Worm (Caenorhabditis elegans) whole organism, L4 larva: ENCODE measurements around the gene C16A3.6.
A peak's percentile ranks its signal among the peaks of the same experiment; 100 is the strongest.

ENCODE experiments used
- D1046.2 ChIP-seq: fragments of 200-800 bp; sonication (Bioruptor generic); IDR thresholded peaks from 2 replicates; pipeline ENCODE4 v1.3.6; 2022; ENCODE audit warnings: missing genetic modification characterization, missing compliant biosample characterization
- F37D6.2 ChIP-seq: sonication (generic microtip); optimal IDR thresholded peaks from 2 replicates; lab custom pipeline; 2016; ENCODE audit warnings: mild to moderate bottlenecking, missing genetic modification characterization, missing compliant biosample characterization
- T20F7.1 ChIP-seq: fragments of 200-800 bp; sonication (Bioruptor generic); optimal IDR thresholded peaks from 2 replicates; lab custom pipeline; 2018; ENCODE audit warnings: mild to moderate bottlenecking, missing genetic modification characterization, missing compliant biosample characterization
- T26A8.4 ChIP-seq: fragments of 200-800 bp; sonication (Bioruptor generic); IDR thresholded peaks from 2 replicates; pipeline ENCODE4 v1.3.6; 2022; ENCODE audit warnings: missing genetic modification characterization, missing compliant biosample characterization
- Y48G9A.11 ChIP-seq: fragments of 200-800 bp; sonication (Bioruptor generic); IDR thresholded peaks from 2 replicates; pipeline ENCODE4 v1.3.6; 2022; ENCODE audit warnings: missing genetic modification reagents, missing genetic modification characterization, missing compliant biosample characterization
- Y5F2A.4 ChIP-seq: fragments of 200-800 bp; sonication (Bioruptor generic); optimal IDR thresholded peaks from 2 replicates; lab custom pipeline; 2018; ENCODE audit warnings: mild to moderate bottlenecking, missing genetic modification characterization, missing compliant biosample characterization
- Y75B8A.6 ChIP-seq: fragments of 200-800 bp; sonication (Bioruptor generic); IDR thresholded peaks from 2 replicates; pipeline ENCODE4 v1.3.6; 2022; ENCODE audit warnings: missing genetic modification reagents, missing genetic modification characterization, missing compliant biosample characterization
- ZK546.5 ChIP-seq, 2 experiments: sonication (generic microtip); optimal IDR thresholded peaks; 2 replicates each; lab custom pipeline; 2017; ENCODE audit warnings: missing biosample characterization in 2 of 2, missing genetic modification characterization in 2 of 2
- aha-1 ChIP-seq: fragments of 150-350 bp; peaks from one replicate; lab custom pipeline; 2014; ENCODE audit warnings: missing biosample characterization, missing genetic modification characterization
- aly-2 ChIP-seq: sonication (generic microtip); optimal IDR thresholded peaks from 2 replicates; lab custom pipeline; 2018; ENCODE audit warnings: missing biosample characterization, missing genetic modification characterization
- arid-1 ChIP-seq: fragments of 200-800 bp; sonication (Bioruptor generic); conservative IDR thresholded peaks from 2 replicates; pipeline ENCODE4 v1.3.6; 2022; ENCODE audit warnings: missing genetic modification reagents, missing genetic modification characterization, missing compliant biosample characterization
- ces-1 ChIP-seq: fragments of 150-350 bp; sonication (generic microtip); optimal IDR thresholded peaks from 4 replicates; lab custom pipeline; 2014; ENCODE audit warnings: missing biosample characterization, missing genetic modification reagents, missing genetic modification characterization
- ctbp-1 ChIP-seq: fragments of 200-800 bp; sonication (Bioruptor generic); IDR thresholded peaks from 2 replicates; pipeline ENCODE4 v1.3.6; 2022; ENCODE audit warnings: missing genetic modification reagents, missing genetic modification characterization, missing compliant biosample characterization
- daf-16 ChIP-seq, 3 experiments: sonication (generic microtip); optimal IDR thresholded peaks; 2 replicates each; lab custom pipeline; 2016 to 2017; ENCODE audit warnings: missing genetic modification characterization in 3 of 3, missing genetic modification reagents in 3 of 3, mild to moderate bottlenecking in 2 of 3, missing compliant biosample characterization in 2 of 3, missing biosample characterization in 1 of 3, moderate library complexity in 1 of 3
- duxl-1 ChIP-seq: sonication (generic microtip); optimal IDR thresholded peaks from 2 replicates; lab custom pipeline; 2016; ENCODE audit warnings: mild to moderate bottlenecking, missing genetic modification characterization, moderate library complexity, missing compliant biosample characterization; ENCODE audit not compliant: poor library complexity
- dve-1 ChIP-seq: sonication (generic microtip); optimal IDR thresholded peaks from 2 replicates; lab custom pipeline; 2017; ENCODE audit warnings: antibody characterized with exemption, mild to moderate bottlenecking, missing genetic modification characterization, missing compliant biosample characterization; ENCODE audit not compliant: insufficient read depth
- egl-27 ChIP-seq: sonication (generic microtip); optimal IDR thresholded peaks from 3 replicates; lab custom pipeline; 2017; ENCODE audit warnings: missing biosample characterization, missing genetic modification reagents, missing genetic modification characterization
- fkh-10 ChIP-seq: fragments of 150-350 bp; optimal IDR thresholded peaks from 2 replicates; lab custom pipeline; 2014; ENCODE audit warnings: missing biosample characterization, missing genetic modification reagents, missing genetic modification characterization
- hif-1 ChIP-seq, 2 experiments: sonication (generic microtip); optimal IDR thresholded peaks; 2 replicates each; lab custom pipeline; 2016 to 2017; ENCODE audit warnings: missing compliant biosample characterization in 2 of 2, missing genetic modification characterization in 2 of 2, missing genetic modification reagents in 2 of 2, missing genotype in 2 of 2, mild to moderate bottlenecking in 1 of 2
- hlh-11 ChIP-seq: fragments of 200-800 bp; sonication (Bioruptor generic); optimal IDR thresholded peaks from 2 replicates; lab custom pipeline; 2018; ENCODE audit warnings: mild to moderate bottlenecking, missing genetic modification characterization, missing compliant biosample characterization
- hlh-30 ChIP-seq: sonication (generic microtip); optimal IDR thresholded peaks from 2 replicates; lab custom pipeline; 2017; ENCODE audit warnings: antibody characterized with exemption, mild to moderate bottlenecking, missing genetic modification characterization, missing compliant biosample characterization; ENCODE audit not compliant: insufficient read depth
- hmg-1.1 ChIP-seq: fragments of 200-800 bp; sonication (Bioruptor generic); IDR thresholded peaks from 2 replicates; pipeline ENCODE4 v1.3.6; 2022; ENCODE audit warnings: missing genetic modification reagents, missing genetic modification characterization, missing compliant biosample characterization
- lim-7 ChIP-seq: fragments of 200-800 bp; sonication (Bioruptor generic); IDR thresholded peaks from 2 replicates; pipeline ENCODE4 v1.3.6; 2022; ENCODE audit warnings: missing genetic modification characterization, missing compliant biosample characterization
- lin-15B ChIP-seq: fragments of 150-350 bp; sonication (generic microtip); optimal IDR thresholded peaks from 3 replicates; lab custom pipeline; 2014; ENCODE audit warnings: missing biosample characterization, missing genetic modification characterization
- lir-3 ChIP-seq: sonication (generic microtip); optimal IDR thresholded peaks from 2 replicates; lab custom pipeline; 2016; ENCODE audit warnings: mild to moderate bottlenecking, missing genetic modification characterization, missing compliant biosample characterization
- madf-5 ChIP-seq, 2 experiments: fragments of 200-800 bp; sonication (Bioruptor generic); IDR thresholded peaks; 2 replicates each; pipeline ENCODE4 v1.3.6; 2022; ENCODE audit warnings: missing compliant biosample characterization in 2 of 2, missing genetic modification characterization in 2 of 2
- mdt-29 ChIP-seq: fragments of 200-800 bp; sonication (Bioruptor generic); IDR thresholded peaks from 2 replicates; pipeline ENCODE4 v1.3.6; 2022; ENCODE audit warnings: missing genetic modification reagents, missing genetic modification characterization, missing compliant biosample characterization
- mxl-3 ChIP-seq: fragments of 200-800 bp; sonication (Bioruptor generic); optimal IDR thresholded peaks from 2 replicates; lab custom pipeline; 2018; ENCODE audit warnings: mild to moderate bottlenecking, missing genetic modification characterization, missing compliant biosample characterization
- nhr-10 ChIP-seq: fragments of 150-350 bp; optimal IDR thresholded peaks from 2 replicates; lab custom pipeline; 2014; ENCODE audit warnings: missing biosample characterization, missing genetic modification characterization
- nhr-11 ChIP-seq: fragments of 150-350 bp; optimal IDR thresholded peaks from 2 replicates; lab custom pipeline; 2014; ENCODE audit warnings: missing biosample characterization, missing genetic modification characterization
- nhr-25 ChIP-seq: sonication (generic microtip); optimal IDR thresholded peaks from 2 replicates; lab custom pipeline; 2017; ENCODE audit warnings: missing genetic modification characterization, mild to moderate bottlenecking, missing compliant biosample characterization, antibody characterized with exemption, moderate library complexity, borderline replicate concordance; ENCODE audit not compliant: insufficient read depth
- nhr-6 ChIP-seq: fragments of 150-350 bp; optimal IDR thresholded peaks from 2 replicates; lab custom pipeline; 2014; ENCODE audit warnings: missing biosample characterization, missing genetic modification characterization
- nhr-76 ChIP-seq: fragments of 150-350 bp; optimal IDR thresholded peaks from 2 replicates; lab custom pipeline; 2014; ENCODE audit warnings: missing biosample characterization, missing genetic modification characterization
- nhr-77 ChIP-seq: fragments of 150-350 bp; optimal IDR thresholded peaks from 2 replicates; lab custom pipeline; 2014; ENCODE audit warnings: missing biosample characterization, missing genetic modification characterization
- spr-3 ChIP-seq: fragments of 200-800 bp; sonication (Bioruptor generic); optimal IDR thresholded peaks from 2 replicates; lab custom pipeline; 2018; ENCODE audit warnings: mild to moderate bottlenecking, missing genetic modification characterization, missing compliant biosample characterization
- vab-7 ChIP-seq: fragments of 200-800 bp; sonication (Bioruptor generic); IDR thresholded peaks from 2 replicates; pipeline ENCODE4 v1.3.6; 2022; ENCODE audit warnings: missing genetic modification reagents, missing genetic modification characterization, missing compliant biosample characterization
- zag-1 ChIP-seq: fragments of 150-350 bp; optimal IDR thresholded peaks from 2 replicates; lab custom pipeline; 2014; ENCODE audit warnings: missing biosample characterization, missing genetic modification characterization
- zfp-3 ChIP-seq: fragments of 200-800 bp; sonication (Bioruptor generic); conservative IDR thresholded peaks from 2 replicates; pipeline ENCODE4 v1.3.6; 2022; ENCODE audit warnings: missing genetic modification reagents, missing genetic modification characterization, missing compliant biosample characterization
- zip-2 ChIP-seq: fragments of 150-350 bp; optimal IDR thresholded peaks from 2 replicates; lab custom pipeline; 2014; ENCODE audit warnings: missing biosample characterization, missing genetic modification characterization

Gene C16A3.6

ce11 chrIII:6396381-6396780 lies 17.4 kb downstream of the C16A3.6 start (continued):
- TF ChIP-seq egl-27 (tag; lab: Kevin White, UChicago) (no peak), aly-2 (no peak), hlh-30 (tag; lab: Kevin White, UChicago) (peak; percentile 6), Y5F2A.4 (GFP tag; lab: Kevin White, UChicago) (no peak), Y48G9A.11 (GFP tag; lab: Robert Waterston, UW) (no peak), D1046.2 (GFP tag; lab: Robert Waterston, UW) (no peak), zip-2 (tag; lab: Kevin White, UChicago) (no peak), daf-16 (GFP tag; optimal IDR thresholded peaks at IDR 0.05; lab: Kevin White, UChicago) (peak in 1 of 2 experiments; percentile 57), daf-16 (tag; optimal IDR thresholded peaks at IDR 0.05; lab: Kevin White, UChicago) (peak; percentile 95), ZK546.5 (tag; optimal IDR thresholded peaks at IDR 0.05; lab: Kevin White, UChicago) (no peak), Y75B8A.6 (GFP tag; lab: Robert Waterston, UW) (no peak), T20F7.1 (no peak), nhr-25 (tag; lab: Kevin White, UChicago) (no peak), spr-3 (GFP tag; lab: Kevin White, UChicago) (no peak), mxl-3 (GFP tag; lab: Kevin White, UChicago) (peak; percentile 88), zfp-3 (GFP tag; lab: Robert Waterston, UW) (no peak), nhr-10 (tag; lab: Kevin White, UChicago) (no peak), duxl-1 (no peak), ctbp-1 (GFP tag; lab: Robert Waterston, UW) (no peak), mdt-29 (GFP tag; lab: Robert Waterston, UW) (no peak), hlh-11 (peak; percentile 87), nhr-76 (no peak), nhr-77 (tag; lab: Kevin White, UChicago) (peak; percentile 31), dve-1 (tag; lab: Kevin White, UChicago) (peak; percentile 78)

- TF ChIP-seq daf-16 (GFP tag; optimal IDR thresholded peaks at IDR 0.05; lab: Kevin White, UChicago) (peak in 1 of 2 experiments; percentile 72), daf-16 (tag; optimal IDR thresholded peaks at IDR 0.05; lab: Kevin White, UChicago) (no peak), nhr-77 (tag; lab: Kevin White, UChicago) (no peak), lir-3 (tag; lab: Kevin White, UChicago) (no peak), vab-7 (GFP tag; lab: Robert Waterston, UW) (no peak), T26A8.4 (GFP tag; lab: Robert Waterston, UW) (no peak), hif-1 (tag; optimal IDR thresholded peaks at IDR 0.05; lab: Kevin White, UChicago) (no peak), lin-15B (tag; lab: Kevin White, UChicago) (no peak), arid-1 (GFP tag; lab: Robert Waterston, UW) (no peak), F37D6.2 (tag; lab: Kevin White, UChicago) (no peak), ctbp-1 (GFP tag; lab: Robert Waterston, UW) (no peak), hmg-1.1 (GFP tag; lab: Robert Waterston, UW) (no peak), nhr-76 (no peak), spr-3 (GFP tag; lab: Kevin White, UChicago) (no peak), zag-1 (no peak), dve-1 (tag; lab: Kevin White, UChicago) (no peak), D1046.2 (GFP tag; lab: Robert Waterston, UW) (no peak), nhr-11 (tag; lab: Kevin White, UChicago) (peak; percentile 63), madf-5 (GFP tag; IDR thresholded peaks at IDR 0.05; lab: Robert Waterston, UW) (no peak), lim-7 (GFP tag; lab: Robert Waterston, UW) (no peak), aha-1 (tag; lab: Kevin White, UChicago) (peak; percentile 65)
Observed at ce11 chrIII:6398124-6398523, 19.1 kb downstream of the C16A3.6 start.

ce11 chrIII:6399424-6399823 lies 20.4 kb downstream of the C16A3.6 start:
- TF ChIP-seq ces-1 (GFP tag; lab: Kevin White, UChicago) (no peak), fkh-10 (GFP tag; lab: Kevin White, UChicago) (peak; percentile 73), nhr-6 (tag; lab: Kevin White, UChicago) (no peak)
